Fruit fly (Drosophila melanogaster) whole organism, pupa: ENCODE results near the gene Cln7.

Source experiments
- CG10348 ChIP-seq: fragments of 200-800 bp; sonication (Bioruptor generic); IDR thresholded peaks from 2 replicates; pipeline ENCODE4 v1.3.6; 2022; ENCODE audit warnings: missing biosample characterization, missing genetic modification characterization
- CG12605 ChIP-seq: fragments of 200-800 bp; sonication (Bioruptor generic); IDR thresholded peaks from 2 replicates; pipeline ENCODE4 v1.3.6; 2022; ENCODE audit warnings: missing biosample characterization, missing genetic modification characterization
- CG13204 ChIP-seq: fragments of 200-800 bp; sonication (Bioruptor generic); optimal IDR thresholded peaks from 2 replicates; lab custom pipeline; 2018; ENCODE audit warnings: missing biosample characterization, mild to moderate bottlenecking, missing genetic modification characterization, moderate library complexity
- CG14655 ChIP-seq: fragments of 200-800 bp; sonication (Bioruptor generic); optimal IDR thresholded peaks from 3 replicates; lab custom pipeline; 2017; ENCODE audit warnings: mild to moderate bottlenecking, missing biosample characterization, missing genetic modification reagents, missing genetic modification characterization
- CG17806 ChIP-seq: fragments of 200-800 bp; sonication (Bioruptor generic); optimal IDR thresholded peaks from 2 replicates; lab custom pipeline; 2018; ENCODE audit warnings: missing biosample characterization, mild to moderate bottlenecking, missing genetic modification characterization, moderate library complexity
- CG34367 ChIP-seq: fragments of 200-800 bp; sonication (Bioruptor generic); optimal IDR thresholded peaks from 2 replicates; lab custom pipeline; 2018; ENCODE audit warnings: missing biosample characterization, mild to moderate bottlenecking, missing genetic modification characterization
- CG4496 ChIP-seq: fragments of 200-800 bp; sonication (Bioruptor generic); IDR thresholded peaks from 3 replicates; pipeline ENCODE4 v1.3.6; 2022; ENCODE audit warnings: missing biosample characterization, missing genetic modification characterization
- CG8301 ChIP-seq: fragments of 200-800 bp; sonication (Bioruptor generic); optimal IDR thresholded peaks from 2 replicates; lab custom pipeline; 2018; ENCODE audit warnings: missing biosample characterization, mild to moderate bottlenecking, missing genetic modification characterization
- D1 ChIP-seq: fragments of 200-800 bp; sonication (Bioruptor generic); optimal IDR thresholded peaks from 2 replicates; lab custom pipeline; 2018; ENCODE audit warnings: missing biosample characterization, mild to moderate bottlenecking, missing genetic modification characterization, moderate library complexity
- EcR ChIP-seq: fragments of 200-800 bp; sonication (Bioruptor generic); optimal IDR thresholded peaks from 3 replicates; lab custom pipeline; 2019; ENCODE audit warnings: missing biosample characterization, missing genetic modification characterization, mild to moderate bottlenecking, moderate library complexity, missing genetic modification reagents
- Ets98B ChIP-seq: fragments of 200-800 bp; sonication (Bioruptor generic); IDR thresholded peaks from 2 replicates; pipeline ENCODE4 v1.3.6; 2022; ENCODE audit warnings: missing biosample characterization, missing genetic modification characterization
- Pif1B ChIP-seq: fragments of 200-800 bp; sonication (Bioruptor generic); optimal IDR thresholded peaks from 3 replicates; lab custom pipeline; 2016; ENCODE audit warnings: missing biosample characterization, missing genetic modification characterization
- Snoo ChIP-seq: fragments of 200-800 bp; sonication (Bioruptor generic); optimal IDR thresholded peaks from 3 replicates; lab custom pipeline; 2017; ENCODE audit warnings: missing biosample characterization, mild to moderate bottlenecking, missing genetic modification characterization, inconsistent platforms

DNA sequence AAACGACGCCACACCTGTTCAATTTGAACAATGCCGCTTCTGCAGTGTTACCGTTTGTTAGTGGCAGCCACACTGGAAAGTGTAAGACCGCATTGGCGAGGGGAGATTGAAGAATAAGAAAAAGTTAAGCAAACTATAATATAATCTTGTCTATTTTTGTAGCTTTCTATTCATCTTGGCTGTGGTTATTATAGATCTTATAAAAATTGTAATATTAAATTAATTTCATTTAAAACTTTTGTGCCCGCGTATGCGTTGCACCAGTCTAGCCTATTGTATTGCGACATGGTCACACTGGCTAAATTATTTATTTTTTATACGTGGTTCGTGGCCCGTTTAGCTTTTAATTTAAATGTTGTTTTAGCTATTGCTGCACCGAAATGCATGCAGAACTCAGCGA is 21.6 kb downstream of the Cln7 start, which contains the start of the genes RhoGEF4 and Rint1:
- TF ChIP-seq CG8301: no peak
- TF ChIP-seq CG13204 (GFP tag; lab: Kevin White, UChicago): no peak
- TF ChIP-seq Snoo (tag; lab: Kevin White, UChicago): no peak
- TF ChIP-seq Ets98B (GFP tag; lab: Robert Waterston, UW): no peak
- TF ChIP-seq EcR (GFP tag; lab: Kevin White, UChicago): no peak
- no peak for TF ChIP-seq CG14655 (GFP tag; lab: Kevin White, UChicago)
- no peak for TF ChIP-seq CG12605 (GFP tag; lab: Robert Waterston, UW)
- peak; percentile 16 for TF ChIP-seq CG17806
- TF ChIP-seq D1 (tag; lab: Kevin White, UChicago): no peak
- TF ChIP-seq Pif1B (GFP tag; lab: Kevin White, UChicago): no peak
- TF ChIP-seq CG10348 (GFP tag; lab: Robert Waterston, UW): no peak
- no peak for TF ChIP-seq CG34367
- TF ChIP-seq CG4496 (GFP tag; lab: Robert Waterston, UW): 0 out of 3 replicates have a peak, but pooled peaks have one; percentile 30
